Worm (Caenorhabditis elegans): ENCODE data around the gene nlp-64.

DNA sequence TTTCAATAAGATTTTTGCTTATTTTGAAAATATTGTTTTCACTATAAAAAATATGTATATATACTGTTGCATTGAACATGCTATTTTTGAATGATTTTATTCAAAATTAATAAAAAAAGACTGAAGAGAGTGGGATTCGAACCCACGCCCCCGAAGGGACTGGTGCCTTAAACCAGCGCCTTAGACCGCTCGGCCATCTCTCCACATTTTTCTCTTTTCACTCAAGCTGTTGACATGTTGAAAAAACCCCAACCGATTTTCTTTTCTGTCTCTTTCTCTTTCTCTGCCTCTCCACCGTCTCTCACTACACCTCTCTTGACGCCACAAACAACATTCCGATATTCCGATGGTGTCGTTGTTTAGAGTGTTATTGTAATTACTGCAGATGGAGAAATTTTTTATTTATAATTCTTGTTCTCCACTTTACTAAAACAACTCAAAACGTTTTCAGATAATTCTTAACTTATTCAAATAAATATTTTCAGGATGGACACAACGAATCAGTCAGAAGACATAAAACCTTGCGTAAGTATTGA is 42.1 kb upstream of the nlp-64 start, which contains the start of gene sor-3:
- peak; percentile 92 for TF ChIP-seq klf-2 (GFP tag; conservative IDR thresholded peaks at IDR 0.05)
- TF ChIP-seq med-1 (GFP tag; optimal IDR thresholded peaks at IDR 0.05; ENCODE audit: insufficient read depth), result peak; percentile 69
- peak; percentile 91 for TF ChIP-seq flt-1 (GFP tag; IDR thresholded peaks at IDR 0.05)
- peak; percentile 84 for TF ChIP-seq ref-1 (GFP tag; conservative IDR thresholded peaks at IDR 0.05)
- TF ChIP-seq ztf-29 (GFP tag; IDR thresholded peaks at IDR 0.05), result peak; percentile 92
- TF ChIP-seq ztf-23 (GFP tag; IDR thresholded peaks at IDR 0.05), result peak; percentile 96

Measured in whole organism, midembryonic.